Worm (Caenorhabditis elegans) whole organism, midembryonic: Measurements from ENCODE around the gene F01D5.1.

Experiments
- T22C8.4 ChIP-seq: fragments of 200-800 bp; sonication (Bioruptor generic); IDR thresholded peaks from 2 replicates; pipeline ENCODE4 v1.3.6; 2022; ENCODE audit warnings: missing genetic modification characterization, missing compliant biosample characterization
- cog-1 ChIP-seq: sonication (generic microtip); optimal IDR thresholded peaks from 2 replicates; lab custom pipeline; 2016; ENCODE audit warnings: missing genetic modification characterization, missing compliant biosample characterization
- flt-1 ChIP-seq: fragments of 200-800 bp; sonication (Bioruptor generic); IDR thresholded peaks from 2 replicates; pipeline ENCODE4 v1.3.6; 2022; ENCODE audit warnings: missing genetic modification characterization, missing compliant biosample characterization
- klf-2 ChIP-seq: fragments of 200-800 bp; sonication (Bioruptor generic); conservative IDR thresholded peaks from 2 replicates; pipeline ENCODE4 v1.3.6; 2022; ENCODE audit warnings: missing genetic modification reagents, missing genetic modification characterization, missing compliant biosample characterization
- med-1 ChIP-seq: sonication (generic microtip); optimal IDR thresholded peaks from 2 replicates; lab custom pipeline; 2017; ENCODE audit warnings: missing genetic modification characterization, mild to moderate bottlenecking, missing compliant biosample characterization, antibody characterized with exemption, missing genetic modification reagents; ENCODE audit not compliant: insufficient read depth
- ref-1 ChIP-seq: fragments of 200-800 bp; sonication (Bioruptor generic); conservative IDR thresholded peaks from 2 replicates; pipeline ENCODE4 v1.3.6; 2022; ENCODE audit warnings: missing genetic modification reagents, missing genetic modification characterization, missing compliant biosample characterization
- tab-1 ChIP-seq: fragments of 200-800 bp; sonication (Bioruptor generic); IDR thresholded peaks from 2 replicates; pipeline ENCODE4 v1.3.6; 2022; ENCODE audit warnings: missing genetic modification characterization, missing compliant biosample characterization
- ztf-23 ChIP-seq: fragments of 200-800 bp; sonication (Bioruptor generic); IDR thresholded peaks from 2 replicates; pipeline ENCODE4 v1.3.6; 2022; ENCODE audit warnings: missing genetic modification reagents, missing genetic modification characterization, missing compliant biosample characterization
- ztf-29 ChIP-seq: fragments of 200-800 bp; sonication (Bioruptor generic); IDR thresholded peaks from 2 replicates; pipeline ENCODE4 v1.3.6; 2022; ENCODE audit warnings: missing genetic modification reagents, missing genetic modification characterization, missing compliant biosample characterization

F01D5.1 gene

ce11 chrII:13991741-13992140 lies 5.6 kb downstream of the F01D5.1 start, which contains the start of gene Y39G8B.5:
TSS of gene Y39G8B.5 (minus strand) at chrII:13991841.
- no peak for TF ChIP-seq klf-2 (GFP tag; lab: Robert Waterston, UW)
- TF ChIP-seq cog-1 (tag; lab: Kevin White, UChicago), result no peak
- no peak for TF ChIP-seq med-1 (GFP tag; lab: Kevin White, UChicago)
- TF ChIP-seq T22C8.4 (GFP tag; lab: Robert Waterston, UW), result no peak
- no peak for TF ChIP-seq tab-1 (GFP tag; lab: Robert Waterston, UW)
- TF ChIP-seq ref-1 (GFP tag; lab: Robert Waterston, UW), result no peak
- TF ChIP-seq ztf-23 (GFP tag; lab: Robert Waterston, UW), result no peak
- TF ChIP-seq ztf-29 (GFP tag; lab: Robert Waterston, UW), result no peak
- no peak for TF ChIP-seq flt-1 (GFP tag; lab: Robert Waterston, UW)

DNA sequence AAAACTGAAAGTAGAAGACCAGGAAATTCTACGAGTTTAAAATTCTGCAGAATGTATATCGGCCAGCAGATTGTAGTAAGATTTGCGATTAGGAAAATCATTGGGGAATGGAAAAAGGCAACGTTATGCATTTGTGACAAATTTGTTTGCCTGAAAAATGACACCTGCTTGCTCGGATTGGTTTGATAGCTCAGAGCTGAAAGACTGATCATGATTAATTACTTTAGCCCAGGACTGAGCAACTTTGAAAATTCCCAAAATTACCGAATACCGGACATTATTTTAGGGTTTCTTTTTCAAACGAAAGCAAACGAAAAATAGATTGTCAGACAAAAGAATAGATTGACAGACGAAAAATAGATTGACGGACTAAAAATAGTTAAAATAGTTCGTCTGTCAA lies 12.8 kb downstream of the F01D5.1 start, which contains the start of gene sre-47:
Gene sre-47, minus strand, starts transcription at position 101 of the 400 bp plus-strand sequence.
- TF ChIP-seq ztf-29 (GFP tag; lab: Robert Waterston, UW) (no peak), klf-2 (GFP tag; lab: Robert Waterston, UW) (no peak), med-1 (GFP tag; lab: Kevin White, UChicago) (no peak)

ce11 chrII:13982923-13983322 lies 14.5 kb downstream of the F01D5.1 start, which contains the start of the genes Y39G8B.13 and Y39G8B.10:
TSS of gene Y39G8B.13 (minus strand) at chrII:13983047.
TSS of gene Y39G8B.10 (minus strand) at chrII:13983115.
- TF ChIP-seq cog-1 (tag; lab: Kevin White, UChicago) (no peak), flt-1 (GFP tag; lab: Robert Waterston, UW) (no peak), klf-2 (GFP tag; lab: Robert Waterston, UW) (no peak), ztf-23 (GFP tag; lab: Robert Waterston, UW) (no peak), med-1 (GFP tag; lab: Kevin White, UChicago) (no peak), ztf-29 (GFP tag; lab: Robert Waterston, UW) (no peak), tab-1 (GFP tag; lab: Robert Waterston, UW) (no peak), ref-1 (GFP tag; lab: Robert Waterston, UW) (no peak), T22C8.4 (GFP tag; lab: Robert Waterston, UW) (no peak)

DNA sequence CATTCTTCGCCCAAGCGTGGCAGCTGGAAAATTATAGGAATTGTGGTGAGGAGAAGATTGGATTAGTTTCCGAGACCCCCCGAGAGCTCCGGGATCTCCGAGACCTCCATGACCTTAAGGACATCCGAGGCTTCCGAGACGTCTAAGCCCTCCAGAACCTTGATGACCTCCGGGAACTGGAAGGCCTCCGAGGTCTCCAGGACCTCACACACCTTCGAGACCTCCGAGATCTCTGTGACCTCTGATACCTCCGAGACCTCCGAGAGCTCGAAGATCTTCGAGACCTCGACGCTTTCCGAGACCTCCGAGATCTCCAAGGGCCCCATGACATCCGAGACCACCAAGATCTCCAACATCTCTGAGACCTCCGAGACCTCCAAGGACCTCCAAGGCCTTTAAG lies 15.1 kb downstream of the F01D5.1 start:
- TF ChIP-seq T22C8.4 (GFP tag; lab: Robert Waterston, UW), result no peak
- TF ChIP-seq med-1 (GFP tag; lab: Kevin White, UChicago), result no peak
- TF ChIP-seq klf-2 (GFP tag; lab: Robert Waterston, UW), result no peak
- TF ChIP-seq ztf-23 (GFP tag; lab: Robert Waterston, UW), result no peak
- TF ChIP-seq ztf-29 (GFP tag; lab: Robert Waterston, UW), result no peak
- TF ChIP-seq cog-1 (tag; lab: Kevin White, UChicago), result no peak
- TF ChIP-seq ref-1 (GFP tag; lab: Robert Waterston, UW), result no peak
- TF ChIP-seq flt-1 (GFP tag; lab: Robert Waterston, UW), result no peak
- TF ChIP-seq tab-1 (GFP tag; lab: Robert Waterston, UW), result no peak

- no peak for TF ChIP-seq ztf-29 (GFP tag; lab: Robert Waterston, UW)
- TF ChIP-seq tab-1 (GFP tag; lab: Robert Waterston, UW), result no peak
- TF ChIP-seq ztf-23 (GFP tag; lab: Robert Waterston, UW), result no peak
- no peak for TF ChIP-seq T22C8.4 (GFP tag; lab: Robert Waterston, UW)
- TF ChIP-seq klf-2 (GFP tag; lab: Robert Waterston, UW), result no peak
- no peak for TF ChIP-seq med-1 (GFP tag; lab: Kevin White, UChicago)
- no peak for TF ChIP-seq ref-1 (GFP tag; lab: Robert Waterston, UW)
- no peak for TF ChIP-seq flt-1 (GFP tag; lab: Robert Waterston, UW)
- TF ChIP-seq cog-1 (tag; lab: Kevin White, UChicago), result no peak
These were observed 15.6 kb downstream of the F01D5.1 start for ce11 chrII:13981819-13982218.

DNA sequence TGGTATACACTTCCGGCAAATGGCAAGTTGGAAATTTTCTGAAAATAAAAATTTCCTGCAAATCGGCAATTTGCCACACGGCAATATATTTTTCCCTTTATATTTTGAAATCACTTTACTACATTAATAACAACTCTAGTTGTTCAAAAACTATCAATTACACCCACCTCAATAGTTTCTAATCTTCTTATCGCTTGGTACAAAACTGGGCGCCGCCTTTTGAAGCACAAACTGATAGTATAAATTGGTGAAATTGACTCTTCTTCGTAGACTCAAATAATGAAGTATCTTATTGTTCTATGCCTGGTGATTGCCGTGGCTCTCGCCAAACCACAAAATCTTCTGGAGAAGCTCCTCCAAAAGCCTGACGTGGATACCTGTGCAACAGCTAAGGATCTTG lies 16.3 kb downstream of the F01D5.1 start, which contains the start of gene Y39G8B.9:
Gene Y39G8B.9, plus strand, starts transcription at position 269 of the 400 bp plus-strand sequence.
- no peak for TF ChIP-seq klf-2 (GFP tag; lab: Robert Waterston, UW)
- TF ChIP-seq tab-1 (GFP tag; lab: Robert Waterston, UW), result no peak
- TF ChIP-seq flt-1 (GFP tag; lab: Robert Waterston, UW), result no peak
- no peak for TF ChIP-seq ztf-23 (GFP tag; lab: Robert Waterston, UW)
- TF ChIP-seq med-1 (GFP tag; lab: Kevin White, UChicago), result no peak

ce11 chrII:13979833-13980513 lies 17.4 kb downstream of the F01D5.1 start, which contains the start of gene sre-48:
TSS of gene sre-48 (minus strand) at chrII:13979883.
- no peak for TF ChIP-seq ztf-23 (GFP tag; lab: Robert Waterston, UW)
- TF ChIP-seq ztf-29 (GFP tag; lab: Robert Waterston, UW), result no peak
- TF ChIP-seq cog-1 (tag; lab: Kevin White, UChicago), result no peak
- TF ChIP-seq klf-2 (GFP tag; lab: Robert Waterston, UW), result no peak

DNA sequence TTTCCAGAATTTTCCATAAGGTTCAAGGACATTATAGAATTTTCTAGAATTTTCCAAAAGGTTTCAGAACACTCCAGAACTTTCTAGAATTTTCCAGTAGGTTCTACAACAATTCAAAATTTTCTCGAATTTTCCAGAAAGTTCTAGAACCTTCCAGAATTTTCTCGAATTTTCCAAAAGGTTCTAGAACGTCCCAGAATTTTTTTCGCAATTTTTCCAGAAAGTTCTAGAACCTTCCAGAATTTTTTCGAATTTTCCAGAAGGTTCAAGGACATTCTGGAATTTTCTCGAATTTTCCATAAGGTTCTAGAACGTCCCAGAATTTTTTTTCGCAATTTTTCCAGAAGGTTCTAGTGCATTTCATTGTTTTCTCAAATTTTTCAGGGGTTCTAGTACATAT lies 19.7 kb downstream of the F01D5.1 start:
- TF ChIP-seq ztf-23 (GFP tag; lab: Robert Waterston, UW) (no peak), flt-1 (GFP tag; lab: Robert Waterston, UW) (no peak), tab-1 (GFP tag; lab: Robert Waterston, UW) (no peak), ref-1 (GFP tag; lab: Robert Waterston, UW) (no peak), T22C8.4 (GFP tag; lab: Robert Waterston, UW) (no peak), ztf-29 (GFP tag; lab: Robert Waterston, UW) (no peak), med-1 (GFP tag; lab: Kevin White, UChicago) (no peak), cog-1 (tag; lab: Kevin White, UChicago) (no peak)

ce11 chrII:13976161-13976560 lies 21.2 kb downstream of the F01D5.1 start, which contains the start of gene Y39G8B.2:
TSS of gene Y39G8B.2 (minus strand) at chrII:13976221.
- TF ChIP-seq klf-2 (GFP tag; lab: Robert Waterston, UW) (0 out of 2 replicates have a peak, but pooled peaks have one; percentile 41), flt-1 (GFP tag; lab: Robert Waterston, UW) (peak; percentile 76), ref-1 (GFP tag; lab: Robert Waterston, UW) (no peak), ztf-23 (GFP tag; lab: Robert Waterston, UW) (peak; percentile 83), T22C8.4 (GFP tag; lab: Robert Waterston, UW) (no peak), med-1 (GFP tag; lab: Kevin White, UChicago) (no peak), ztf-29 (GFP tag; lab: Robert Waterston, UW) (peak; percentile 52; the same call in 1 of the 2 replicates), tab-1 (GFP tag; lab: Robert Waterston, UW) (peak; percentile 71; the same call in 1 of the 2 replicates), cog-1 (tag; lab: Kevin White, UChicago) (peak; percentile 74)
